Fruit fly (Drosophila melanogaster): ENCODE measurements around the gene msd5.
A peak's percentile ranks its signal among the peaks of the same experiment; 100 is the strongest.

The msd5 gene

dm6 chr3L:1352065-1352464, 19.1 kb upstream of the msd5 start (continued):
- no peak for TF ChIP-seq CG32532 (GFP tag; IDR thresholded peaks at IDR 0.05)
- TF ChIP-seq dmrt11E (tag; optimal IDR thresholded peaks at IDR 0.05), result peak; percentile 28
- no peak for TF ChIP-seq eyg (GFP tag; optimal IDR thresholded peaks at IDR 0.05)
- TF ChIP-seq dati (GFP tag; IDR thresholded peaks at IDR 0.05), result no peak
- no peak; the same call in 2 of the 3 replicates for TF ChIP-seq H15 (GFP tag; IDR thresholded peaks at IDR 0.05)
- TF ChIP-seq Doc3 (GFP tag; IDR thresholded peaks at IDR 0.05; ENCODE audit: partially characterized antibody), result peak; percentile 98
- no peak for TF ChIP-seq ase (GFP tag; IDR thresholded peaks at IDR 0.05)
- no peak for TF ChIP-seq danr (GFP tag; IDR thresholded peaks at IDR 0.05)
- no peak for TF ChIP-seq Bteb2 (GFP tag; optimal IDR thresholded peaks at IDR 0.05)
- TF ChIP-seq CG3838 (GFP tag; optimal IDR thresholded peaks at IDR 0.05), result no peak
- TF ChIP-seq CG14050 (GFP tag; IDR thresholded peaks at IDR 0.05), result 0 out of 3 replicates have a peak, but pooled peaks have one; percentile 11
- TF ChIP-seq amos (GFP tag; IDR thresholded peaks at IDR 0.05; ENCODE audit: partially characterized antibody), result peak; percentile 89
- peak; percentile 27; the same call in 1 of the 2 replicates for TF ChIP-seq stc (GFP tag; IDR thresholded peaks at IDR 0.05)
- no peak for TF ChIP-seq wdn (GFP tag; IDR thresholded peaks at IDR 0.05)
- TF ChIP-seq CG16813 (GFP tag; IDR thresholded peaks at IDR 0.05; ENCODE audit: partially characterized antibody), result peak; percentile 90
- peak; percentile 46 for TF ChIP-seq CG34376 (GFP tag; optimal IDR thresholded peaks at IDR 0.05)
- no peak for TF ChIP-seq CG1233 (GFP tag; optimal IDR thresholded peaks at IDR 0.05)
- no peak for TF ChIP-seq CG32767 (GFP tag; IDR thresholded peaks at IDR 0.05)
- peak; percentile 45 for TF ChIP-seq dmrt99B (tag; optimal IDR thresholded peaks at IDR 0.05)
- TF ChIP-seq Dll (GFP tag; IDR thresholded peaks at IDR 0.05; ENCODE audit: partially characterized antibody), result peak; percentile 98
- TF ChIP-seq CG12769 (tag; optimal IDR thresholded peaks at IDR 0.05), result peak; percentile 21
- TF ChIP-seq ato (GFP tag; IDR thresholded peaks at IDR 0.05; ENCODE audit: partially characterized antibody), result peak; percentile 67; the same call in 1 of the 2 replicates
- TF ChIP-seq CG11696 (GFP tag; IDR thresholded peaks at IDR 0.05), result no peak; the same call in 1 of the 2 replicates
- no peak for TF ChIP-seq CG9609 (GFP tag; optimal IDR thresholded peaks at IDR 0.05)
- peak; percentile 57 for TF ChIP-seq CG10267 (tag; optimal IDR thresholded peaks at IDR 0.05)
- no peak for TF ChIP-seq ind (GFP tag; optimal IDR thresholded peaks at IDR 0.05)
- peak; percentile 97 for TF ChIP-seq phol (tag; optimal IDR thresholded peaks at IDR 0.05)
- no peak for TF ChIP-seq z (GFP tag; IDR thresholded peaks at IDR 0.05)
- no peak for TF ChIP-seq schlank (tag; optimal IDR thresholded peaks at IDR 0.05)
- peak; percentile 82 for TF ChIP-seq BEAF-32 (GFP tag; optimal IDR thresholded peaks at IDR 0.05)
- TF ChIP-seq croc (GFP tag; conservative IDR thresholded peaks at IDR 0.05), result no peak
- TF ChIP-seq Fer2 (tag; optimal IDR thresholded peaks at IDR 0.05), result peak; percentile 2
- peak; percentile 15 for TF ChIP-seq zf30C (GFP tag; optimal IDR thresholded peaks at IDR 0.05)
- no peak for TF ChIP-seq dimm (GFP tag; IDR thresholded peaks at IDR 0.05)
- TF ChIP-seq bowl (GFP tag; IDR thresholded peaks at IDR 0.05), result no peak
- peak; percentile 11 for TF ChIP-seq Max (GFP tag; optimal IDR thresholded peaks at IDR 0.05)
- TF ChIP-seq CG10274 (GFP tag; optimal IDR thresholded peaks at IDR 0.05), result no peak
- TF ChIP-seq CG16863 (GFP tag; optimal IDR thresholded peaks at IDR 0.05), result peak; percentile 15
- TF ChIP-seq p53 (GFP tag; optimal IDR thresholded peaks at IDR 0.05), result no peak
- no peak for TF ChIP-seq ttk (GFP tag; IDR thresholded peaks at IDR 0.05)
- TF ChIP-seq fd3F (GFP tag; optimal IDR thresholded peaks at IDR 0.05), result no peak
- peak; percentile 91 for TF ChIP-seq Med (GFP tag)
- peak; percentile 26 for TF ChIP-seq CG8388 (GFP tag; optimal IDR thresholded peaks at IDR 0.05)
- peak; percentile 48 for TF ChIP-seq CG11504 (tag; optimal IDR thresholded peaks at IDR 0.05)
- TF ChIP-seq CG10366 (GFP tag; IDR thresholded peaks at IDR 0.05), result peak; percentile 20; the same call in 1 of the 2 replicates
- no peak for TF ChIP-seq Nf-YA (GFP tag; IDR thresholded peaks at IDR 0.05)
- TF ChIP-seq Bdp1 (GFP tag; optimal IDR thresholded peaks at IDR 0.05), result no peak
- no peak for TF ChIP-seq Tbp (GFP tag; optimal IDR thresholded peaks at IDR 0.05)
- no peak for TF ChIP-seq CG12942 (GFP tag; optimal IDR thresholded peaks at IDR 0.05)
- peak; percentile 8 for TF ChIP-seq tx (GFP tag; optimal IDR thresholded peaks at IDR 0.05)
- peak; percentile 11; the same call in 1 of the 2 replicates for TF ChIP-seq Ptx1 (GFP tag; IDR thresholded peaks at IDR 0.05)

Measured in whole organism, embryonic.